Fruit fly (Drosophila melanogaster) whole organism, embryonic: ENCODE results near the gene IKKepsilon.

ENCODE experiments used
- Atf-2 ChIP-seq: fragments of 200-800 bp; sonication (Bioruptor generic); optimal IDR thresholded peaks from 2 replicates; lab custom pipeline; 2016; ENCODE audit warnings: missing biosample characterization, missing genetic modification characterization
- Atf6 ChIP-seq: fragments of 200-800 bp; sonication (Bioruptor generic); IDR thresholded peaks from 2 replicates; pipeline ENCODE4 v1.3.6; 2022; ENCODE audit warnings: missing biosample characterization, missing genetic modification characterization
- CG10431 ChIP-seq: fragments of 200-800 bp; sonication (Bioruptor generic); optimal IDR thresholded peaks from 3 replicates; lab custom pipeline; 2018; ENCODE audit warnings: missing biosample characterization, mild to moderate bottlenecking, missing genetic modification characterization
- CG10959 ChIP-seq: fragments of 200-800 bp; sonication (Bioruptor generic); IDR thresholded peaks from 2 replicates; pipeline ENCODE4 v1.3.6; 2022; ENCODE audit warnings: missing biosample characterization, missing genetic modification characterization
- CG11085 ChIP-seq: fragments of 200-800 bp; sonication (Bioruptor generic); IDR thresholded peaks from 2 replicates; pipeline ENCODE4 v1.3.6; 2022; ENCODE audit warnings: missing biosample characterization, missing genetic modification characterization
- CG11504 ChIP-seq: fragments of 200-800 bp; sonication (Bioruptor generic); optimal IDR thresholded peaks from 3 replicates; lab custom pipeline; 2019; ENCODE audit warnings: missing biosample characterization, mild to moderate bottlenecking, missing genetic modification characterization, moderate library complexity
- CG12769 ChIP-seq: fragments of 200-800 bp; sonication (Bioruptor generic); optimal IDR thresholded peaks from 2 replicates; lab custom pipeline; 2019; ENCODE audit warnings: missing biosample characterization, mild to moderate bottlenecking, missing genetic modification characterization, moderate library complexity
- CG13123 ChIP-seq: fragments of 200-800 bp; sonication (Bioruptor generic); optimal IDR thresholded peaks from 2 replicates; lab custom pipeline; 2016; ENCODE audit warnings: missing biosample characterization, missing genetic modification characterization
- CG14441 ChIP-seq: fragments of 200-800 bp; sonication (Bioruptor generic); IDR thresholded peaks from 2 replicates; pipeline ENCODE4 v1.3.6; 2022; ENCODE audit warnings: missing biosample characterization, missing genetic modification characterization
- CG14860 ChIP-seq: fragments of 200-800 bp; sonication (Bioruptor generic); IDR thresholded peaks from 3 replicates; pipeline ENCODE4 v1.3.6; 2022; ENCODE audit warnings: missing biosample characterization, missing genetic modification characterization; ENCODE audit not compliant: partially characterized antibody
- CG14965 ChIP-seq: fragments of 200-800 bp; sonication (Bioruptor generic); optimal IDR thresholded peaks from 2 replicates; lab custom pipeline; 2016; ENCODE audit warnings: missing biosample characterization, missing genetic modification characterization, borderline replicate concordance
- CG17361 ChIP-seq: fragments of 200-800 bp; sonication (Bioruptor generic); IDR thresholded peaks from 3 replicates; pipeline ENCODE4 v1.3.6; 2022; ENCODE audit warnings: missing biosample characterization, missing genetic modification characterization
- CG2129 ChIP-seq: fragments of 200-800 bp; sonication (Bioruptor generic); IDR thresholded peaks from 2 replicates; pipeline ENCODE4 v1.3.6; 2022; ENCODE audit warnings: missing biosample characterization, missing genetic modification characterization; ENCODE audit not compliant: partially characterized antibody
- CG2889 ChIP-seq: fragments of 200-800 bp; sonication (Bioruptor generic); IDR thresholded peaks from 3 replicates; pipeline ENCODE4 v1.3.6; 2022; ENCODE audit warnings: missing biosample characterization, missing genetic modification characterization
- CG3065 ChIP-seq: fragments of 200-800 bp; sonication (Bioruptor generic); optimal IDR thresholded peaks from 2 replicates; lab custom pipeline; 2016; ENCODE audit warnings: missing biosample characterization, missing genetic modification characterization
- CG32767 ChIP-seq: fragments of 200-800 bp; sonication (Bioruptor generic); IDR thresholded peaks from 2 replicates; pipeline ENCODE4 v1.3.6; 2022; ENCODE audit warnings: missing biosample characterization, missing genetic modification characterization
- CG3407 ChIP-seq: fragments of 200-800 bp; sonication (Bioruptor generic); optimal IDR thresholded peaks from 2 replicates; lab custom pipeline; 2018; ENCODE audit warnings: missing biosample characterization, mild to moderate bottlenecking, missing genetic modification characterization
- CG34224 ChIP-seq: fragments of 200-800 bp; sonication (Bioruptor generic); IDR thresholded peaks from 3 replicates; pipeline ENCODE4 v1.3.6; 2022; ENCODE audit warnings: missing biosample characterization, missing genetic modification characterization; ENCODE audit not compliant: partially characterized antibody
- CG3726 ChIP-seq: fragments of 200-800 bp; sonication (Bioruptor generic); IDR thresholded peaks from 3 replicates; pipeline ENCODE4, ENCODE4 v1.3.6; 2022; ENCODE audit warnings: missing biosample characterization, missing genetic modification characterization
- CG4854 ChIP-seq: fragments of 200-800 bp; sonication (Bioruptor generic); optimal IDR thresholded peaks from 2 replicates; lab custom pipeline; 2016; ENCODE audit warnings: missing biosample characterization, missing genetic modification characterization, inconsistent platforms
- CG7839 ChIP-seq: fragments of 200-800 bp; sonication (Bioruptor generic); optimal IDR thresholded peaks from 3 replicates; lab custom pipeline; 2018; ENCODE audit warnings: missing biosample characterization, mild to moderate bottlenecking, missing genetic modification characterization, moderate library complexity
- CG8089 ChIP-seq: fragments of 200-800 bp; sonication (Bioruptor generic); optimal IDR thresholded peaks from 3 replicates; lab custom pipeline; 2016; ENCODE audit warnings: missing biosample characterization, missing genetic modification characterization
- CG9727 ChIP-seq: fragments of 200-800 bp; sonication (Bioruptor generic); optimal IDR thresholded peaks from 3 replicates; lab custom pipeline; 2017; ENCODE audit warnings: missing biosample characterization, mild to moderate bottlenecking, missing genetic modification characterization
- Chrac-16 ChIP-seq: fragments of 200-800 bp; sonication (Bioruptor generic); optimal IDR thresholded peaks from 3 replicates; lab custom pipeline; 2016; ENCODE audit warnings: missing biosample characterization, missing genetic modification characterization
- Dad ChIP-seq: fragments of 200-800 bp; sonication (Bioruptor generic); optimal IDR thresholded peaks from 3 replicates; lab custom pipeline; 2016; ENCODE audit warnings: missing biosample characterization, missing genetic modification characterization
- Doc3 ChIP-seq: fragments of 200-800 bp; sonication (Bioruptor generic); IDR thresholded peaks from 3 replicates; pipeline ENCODE4 v1.3.6; 2022; ENCODE audit warnings: missing biosample characterization, missing genetic modification characterization; ENCODE audit not compliant: partially characterized antibody
- GATAe ChIP-seq: fragments of 200-800 bp; sonication (Bioruptor generic); conservative IDR thresholded peaks from 2 replicates; pipeline ENCODE4 v1.3.6; 2022; ENCODE audit warnings: missing biosample characterization, missing genetic modification characterization
- HLH3B ChIP-seq: fragments of 200-800 bp; sonication (Bioruptor generic); IDR thresholded peaks from 2 replicates; pipeline ENCODE4 v1.3.6; 2022; ENCODE audit warnings: missing biosample characterization, missing genetic modification characterization
- Hr3 ChIP-seq: fragments of 200-800 bp; sonication (Bioruptor generic); optimal IDR thresholded peaks from 3 replicates; lab custom pipeline; 2016; ENCODE audit warnings: missing biosample characterization, missing genetic modification characterization
- Kr ChIP-seq: fragments of 200-800 bp; sonication (Bioruptor generic); optimal IDR thresholded peaks from 2 replicates; lab custom pipeline; 2017; ENCODE audit warnings: missing biosample characterization, mild to moderate bottlenecking, missing genetic modification characterization
- Lim3 ChIP-seq: fragments of 200-800 bp; sonication (Bioruptor generic); IDR thresholded peaks from 2 replicates; pipeline ENCODE4 v1.3.6; 2022; ENCODE audit warnings: missing biosample characterization, missing genetic modification characterization
- Lpt ChIP-seq: fragments of >200 bp; optimal IDR thresholded peaks from 2 replicates; lab custom pipeline; 2018; ENCODE audit warnings: missing biosample characterization, missing genetic modification characterization
- Mrtf ChIP-seq: fragments of 200-800 bp; sonication (Bioruptor generic); IDR thresholded peaks from 3 replicates; pipeline ENCODE4 v1.3.6; 2022; ENCODE audit warnings: missing biosample characterization, missing genetic modification characterization
- Neu2 ChIP-seq: fragments of 200-800 bp; sonication (Bioruptor generic); optimal IDR thresholded peaks from 3 replicates; lab custom pipeline; 2016; ENCODE audit warnings: missing biosample characterization, missing genetic modification characterization, borderline replicate concordance
- Nf-YA ChIP-seq: fragments of 200-800 bp; sonication (Bioruptor generic); IDR thresholded peaks from 2 replicates; pipeline ENCODE4 v1.3.6; 2022; ENCODE audit warnings: missing biosample characterization, missing genetic modification characterization
- Sry-β ChIP-seq: fragments of 200-800 bp; sonication (Bioruptor generic); optimal IDR thresholded peaks from 2 replicates; lab custom pipeline; 2018; ENCODE audit warnings: missing biosample characterization, mild to moderate bottlenecking, missing genetic modification characterization, moderate library complexity
- Ssrp ChIP-seq: fragments of 200-800 bp; sonication (Bioruptor generic); optimal IDR thresholded peaks from 2 replicates; lab custom pipeline; 2018; ENCODE audit warnings: missing biosample characterization, mild to moderate bottlenecking, missing genetic modification characterization, moderate library complexity
- abd-A ChIP-seq: fragments of 200-800 bp; sonication (Bioruptor generic); optimal IDR thresholded peaks from 3 replicates; lab custom pipeline; 2019; ENCODE audit warnings: missing biosample characterization, mild to moderate bottlenecking, missing genetic modification characterization, moderate library complexity
- ato ChIP-seq: fragments of 200-800 bp; sonication (Bioruptor generic); IDR thresholded peaks from 2 replicates; pipeline ENCODE4 v1.3.6; 2022; ENCODE audit warnings: missing biosample characterization, missing genetic modification characterization; ENCODE audit not compliant: partially characterized antibody
- dati ChIP-seq: fragments of 200-800 bp; sonication (Bioruptor generic); IDR thresholded peaks from 2 replicates; pipeline ENCODE4 v1.3.6; 2022; ENCODE audit warnings: missing biosample characterization, missing genetic modification characterization
- dmrt99B ChIP-seq: fragments of 200-800 bp; sonication (Bioruptor generic); optimal IDR thresholded peaks from 2 replicates; lab custom pipeline; 2018; ENCODE audit warnings: missing biosample characterization, mild to moderate bottlenecking, missing genetic modification characterization, moderate library complexity
- grn ChIP-seq: fragments of 200-800 bp; sonication (Bioruptor generic); optimal IDR thresholded peaks from 3 replicates; lab custom pipeline; 2017; ENCODE audit warnings: missing biosample characterization, missing genetic modification characterization
- nerfin-1 ChIP-seq: fragments of 200-800 bp; sonication (Bioruptor generic); optimal IDR thresholded peaks from 3 replicates; lab custom pipeline; 2019; ENCODE audit warnings: missing biosample characterization, mild to moderate bottlenecking, missing genetic modification characterization, moderate library complexity
- pb ChIP-seq: fragments of 200-800 bp; sonication (Bioruptor generic); optimal IDR thresholded peaks from 3 replicates; lab custom pipeline; 2016; ENCODE audit warnings: missing biosample characterization, missing genetic modification characterization
- pnt ChIP-seq: fragments of 200-800 bp; sonication (Bioruptor generic); optimal IDR thresholded peaks from 3 replicates; lab custom pipeline; 2016; ENCODE audit warnings: missing biosample characterization, missing genetic modification characterization
- prd ChIP-seq, 3 experiments: fragments of >200 bp in 2 of 3; fragments of 200-800 bp in 1 of 3; sonication (Bioruptor generic) in 1 of 3; optimal IDR thresholded peaks in 2 of 3; IDR thresholded peaks in 1 of 3; 2 replicates in 2 of 3; 3 replicates in 1 of 3; pipeline versions ENCODE4 v1.3.6 to Lab custom; 2017 to 2022; ENCODE audit warnings: missing biosample characterization in 1 of 3, missing genetic modification characterization in 1 of 3
- ranshi ChIP-seq: fragments of 200-800 bp; sonication (Bioruptor generic); IDR thresholded peaks from 2 replicates; pipeline ENCODE4 v1.3.6; 2022; ENCODE audit warnings: missing biosample characterization, missing genetic modification characterization
- rib ChIP-seq: fragments of 200-800 bp; sonication (Bioruptor generic); IDR thresholded peaks from 2 replicates; pipeline ENCODE4 v1.3.6; 2022; ENCODE audit warnings: missing biosample characterization, missing genetic modification characterization
- tio ChIP-seq: fragments of 200-800 bp; sonication (Bioruptor generic); optimal IDR thresholded peaks from 2 replicates; lab custom pipeline; 2017; ENCODE audit warnings: missing biosample characterization, missing genetic modification characterization, inconsistent platforms
- unpg ChIP-seq: fragments of 200-800 bp; sonication (Bioruptor generic); optimal IDR thresholded peaks from 3 replicates; lab custom pipeline; 2018; ENCODE audit warnings: missing biosample characterization, mild to moderate bottlenecking, missing genetic modification characterization, moderate library complexity
- wor ChIP-seq: fragments of 200-800 bp; sonication (Bioruptor generic); IDR thresholded peaks from 2 replicates; pipeline ENCODE4 v1.3.6; 2022; ENCODE audit warnings: missing biosample characterization, missing genetic modification characterization

The IKKepsilon gene

dm6 chr2L:20649891-20650290, 26.0 kb upstream of the IKKepsilon start, which contains the start of gene CG2611 (continued):
- no peak for TF ChIP-seq CG2129
- no peak for TF ChIP-seq CG3407 (GFP tag; lab: Kevin White, UChicago)
- TF ChIP-seq unpg (GFP tag; lab: Kevin White, UChicago): no peak
- peak; percentile 53; the same call in 1 of the 2 replicates for TF ChIP-seq Atf6 (GFP tag; lab: Robert Waterston, UW)
- TF ChIP-seq CG10959 (GFP tag; lab: Robert Waterston, UW): no peak
- TF ChIP-seq ato (GFP tag; lab: Robert Waterston, UW): no peak
- TF ChIP-seq pb (GFP tag; lab: Kevin White, UChicago): no peak
- TF ChIP-seq Doc3: no peak
- no peak for TF ChIP-seq grn (GFP tag; lab: Kevin White, UChicago)
- TF ChIP-seq CG12769 (tag; lab: Kevin White, UChicago): no peak
- no peak for TF ChIP-seq dmrt99B (tag; lab: Kevin White, UChicago)
- TF ChIP-seq Sry-β: no peak
- TF ChIP-seq pnt (GFP tag; lab: Kevin White, UChicago): no peak
- no peak for TF ChIP-seq CG32767 (GFP tag; lab: Robert Waterston, UW)
- TF ChIP-seq CG7839 (tag; lab: Kevin White, UChicago): no peak
- no peak for TF ChIP-seq CG2889 (GFP tag; lab: Robert Waterston, UW)
- TF ChIP-seq Lpt (GFP tag; lab: Kevin White, UChicago): no peak
- no peak for TF ChIP-seq tio
- TF ChIP-seq CG13123 (GFP tag; lab: Kevin White, UChicago): peak; percentile 28
- TF ChIP-seq Kr: no peak
- TF ChIP-seq CG8089 (GFP tag; lab: Kevin White, UChicago): peak; percentile 2
- TF ChIP-seq CG14441 (GFP tag; lab: Robert Waterston, UW): peak; percentile 67
- TF ChIP-seq prd (optimal IDR thresholded peaks at IDR 0.05; lab: Kevin White, UChicago): no peak
- peak; percentile 68 for TF ChIP-seq prd (GFP tag; IDR thresholded peaks at IDR 0.05; lab: Robert Waterston, UW)
- peak; percentile 37 for TF ChIP-seq Hr3 (GFP tag; lab: Kevin White, UChicago)
- no peak for TF ChIP-seq ranshi (GFP tag; lab: Robert Waterston, UW)
- TF ChIP-seq HLH3B (GFP tag; lab: Robert Waterston, UW): 0 out of 2 replicates have a peak, but pooled peaks have one; percentile 29
- TF ChIP-seq wor: no peak
- TF ChIP-seq CG3726: no peak
- peak; percentile 47 for TF ChIP-seq Atf-2 (GFP tag; lab: Kevin White, UChicago)
- TF ChIP-seq CG3065 (GFP tag; lab: Kevin White, UChicago): no peak
- TF ChIP-seq CG11504 (tag; lab: Kevin White, UChicago): no peak
- TF ChIP-seq abd-A (tag; lab: Kevin White, UChicago): no peak
- no peak for TF ChIP-seq rib (GFP tag; lab: Robert Waterston, UW)
- TF ChIP-seq Neu2: peak; percentile 3
- no peak for TF ChIP-seq CG10431 (GFP tag; lab: Kevin White, UChicago)
- no peak for TF ChIP-seq CG11085 (GFP tag; lab: Robert Waterston, UW)
- TF ChIP-seq dati: 0 out of 2 replicates have a peak, but pooled peaks have one; percentile 42
- peak; percentile 21 for TF ChIP-seq CG4854 (GFP tag; lab: Kevin White, UChicago)
- peak; percentile 42 for TF ChIP-seq Ssrp
- TF ChIP-seq CG34224 (GFP tag; lab: Robert Waterston, UW): peak; percentile 28; the same call in 1 of the 3 replicates
- TF ChIP-seq Nf-YA (GFP tag; lab: Robert Waterston, UW): no peak
- no peak for TF ChIP-seq Lim3 (GFP tag; lab: Robert Waterston, UW)
- TF ChIP-seq CG14965 (GFP tag; lab: Kevin White, UChicago): no peak
- no peak for TF ChIP-seq CG14860 (GFP tag; lab: Robert Waterston, UW)
- TF ChIP-seq Dad (GFP tag; lab: Kevin White, UChicago): peak; percentile 10
- peak; percentile 66 for TF ChIP-seq GATAe (GFP tag; lab: Robert Waterston, UW)
- TF ChIP-seq CG17361: no peak; the same call in 2 of the 3 replicates
- no peak for TF ChIP-seq nerfin-1 (tag; lab: Kevin White, UChicago)
- TF ChIP-seq CG9727 (GFP tag; lab: Kevin White, UChicago): peak; percentile 8
- no peak for TF ChIP-seq Mrtf (GFP tag; lab: Robert Waterston, UW)
- peak; percentile 60 for TF ChIP-seq Chrac-16 (GFP tag; lab: Kevin White, UChicago)
